Worm (Caenorhabditis elegans): ENCODE results near the gene AC7.3.

AC7.3 gene

DNA sequence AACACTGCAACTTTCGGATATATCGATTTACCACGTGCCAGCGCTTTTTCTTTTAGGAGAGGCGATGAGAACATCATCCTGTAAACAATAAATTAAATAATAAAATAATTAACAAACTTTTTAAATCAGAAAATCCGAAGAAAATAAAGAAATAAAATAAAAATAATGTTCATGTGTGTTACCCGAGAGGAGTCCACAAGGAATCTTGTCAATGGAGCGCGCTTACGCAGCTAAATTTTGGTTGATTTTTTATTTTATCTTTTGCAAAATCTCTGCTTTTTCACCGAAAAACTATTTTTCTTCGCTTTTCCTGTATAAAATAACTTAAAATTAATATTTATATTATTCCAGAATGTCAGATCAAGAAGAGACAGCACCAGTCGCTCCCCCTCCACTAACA is 48.5 kb downstream of the AC7.3 start, which contains the start of the genes C24D10.6 and C24D10.4:
Gene C24D10.6 (minus strand): TSS at position 78 of the 400 bp plus-strand sequence.
Gene C24D10.4 (plus strand): TSS at position 352 of the 400 bp plus-strand sequence.
- TF ChIP-seq lin-38 (GFP tag; IDR thresholded peaks at IDR 0.05), result peak; percentile 91
- TF ChIP-seq attf-4 (tag; optimal IDR thresholded peaks at IDR 0.05), result no peak
- TF ChIP-seq hlh-30 (tag; optimal IDR thresholded peaks at IDR 0.05; ENCODE audit: insufficient read depth), result peak; percentile 14
- peak; percentile 61 for TF ChIP-seq dpl-1 (GFP tag; optimal IDR thresholded peaks at IDR 0.05)
- peak; percentile 59; the same call in 1 of the 2 replicates for TF ChIP-seq snpc-1.2 (GFP tag; IDR thresholded peaks at IDR 0.05)
- TF ChIP-seq rbr-2 (tag; optimal IDR thresholded peaks at IDR 0.05), result peak; percentile 17
- TF ChIP-seq lsy-2 (tag; optimal IDR thresholded peaks at IDR 0.05), result peak in 1 of 2 experiments; percentile 83
- TF ChIP-seq ceh-20 (GFP tag; IDR thresholded peaks at IDR 0.05), result no peak
- peak; percentile 11 for TF ChIP-seq nhr-77 (tag; optimal IDR thresholded peaks at IDR 0.05)
- TF ChIP-seq mes-2 (tag; optimal IDR thresholded peaks at IDR 0.05; ENCODE audit: poor library complexity, severe bottlenecking), result peak; percentile 74
